Worm (Caenorhabditis elegans): ENCODE data around the gene pacl-1.

Gene pacl-1

DNA sequence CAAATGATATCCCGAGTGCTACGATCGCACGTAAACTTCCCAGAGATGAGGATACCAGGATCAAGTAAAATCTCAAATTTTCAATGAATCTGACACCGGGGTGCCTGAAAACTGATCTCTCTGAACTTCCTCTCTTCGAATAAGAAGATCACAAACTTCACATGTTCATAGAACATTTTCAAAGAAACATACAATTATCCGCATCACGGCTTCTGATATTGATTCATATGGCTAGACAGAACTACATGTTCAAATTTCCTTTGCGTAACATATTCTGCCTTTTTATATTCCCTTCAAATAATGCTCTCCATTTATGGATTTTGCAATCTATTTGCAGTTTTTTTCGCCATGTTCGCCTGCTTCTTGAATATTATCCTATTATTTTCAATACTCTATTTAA lies 21.8 kb upstream of the pacl-1 start, which contains the start of gene srbc-83:
srbc-83 (plus strand) TSS at position 301 of the 400 bp plus-strand sequence.
- TF ChIP-seq mbf-1 (tag; optimal IDR thresholded peaks at IDR 0.05): no peak
- TF ChIP-seq ztf-11 (tag; optimal IDR thresholded peaks at IDR 0.05): no peak
- no peak for TF ChIP-seq ztf-1 (GFP tag; conservative IDR thresholded peaks at IDR 0.05)
- TF ChIP-seq nhr-21 (tag; optimal IDR thresholded peaks at IDR 0.05): no peak
- no peak for TF ChIP-seq mab-5 (tag; optimal IDR thresholded peaks at IDR 0.05)
- no peak for TF ChIP-seq unc-39 (tag; optimal IDR thresholded peaks at IDR 0.05)
- no peak for TF ChIP-seq ceh-82 (tag; optimal IDR thresholded peaks at IDR 0.05)
- no peak for TF ChIP-seq elt-1 (tag; optimal IDR thresholded peaks at IDR 0.05)
- no peak for TF ChIP-seq Y55F3AM.14 (GFP tag; optimal IDR thresholded peaks at IDR 0.05)
- TF ChIP-seq egl-27 (tag; optimal IDR thresholded peaks at IDR 0.05): no peak

DNA sequence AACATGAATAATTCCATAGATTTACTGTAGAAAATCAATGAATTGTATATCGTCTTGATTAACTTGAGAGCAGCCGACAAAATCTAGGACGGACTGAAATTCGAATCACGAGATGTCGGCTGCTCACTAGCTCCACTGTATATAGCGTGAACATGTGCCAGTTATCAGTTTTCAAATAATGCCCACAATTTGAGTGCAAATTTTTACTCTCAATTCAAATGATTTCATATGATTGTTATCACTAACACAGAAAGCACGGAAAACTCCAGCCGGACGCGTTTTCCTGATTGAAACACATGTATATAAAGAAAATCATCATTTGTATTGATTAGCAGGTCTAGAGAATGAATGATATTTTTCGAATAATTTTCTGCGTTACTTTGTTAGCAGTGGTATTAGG lies 17.2 kb upstream of the pacl-1 start, which contains the start of gene oac-5:
oac-5 (plus strand) TSS at position 301 of the 400 bp plus-strand sequence.
- TF ChIP-seq blmp-1 (tag; optimal IDR thresholded peaks at IDR 0.05; ENCODE audit: insufficient read depth) (no peak), ztf-1 (GFP tag; conservative IDR thresholded peaks at IDR 0.05) (no peak)

DNA sequence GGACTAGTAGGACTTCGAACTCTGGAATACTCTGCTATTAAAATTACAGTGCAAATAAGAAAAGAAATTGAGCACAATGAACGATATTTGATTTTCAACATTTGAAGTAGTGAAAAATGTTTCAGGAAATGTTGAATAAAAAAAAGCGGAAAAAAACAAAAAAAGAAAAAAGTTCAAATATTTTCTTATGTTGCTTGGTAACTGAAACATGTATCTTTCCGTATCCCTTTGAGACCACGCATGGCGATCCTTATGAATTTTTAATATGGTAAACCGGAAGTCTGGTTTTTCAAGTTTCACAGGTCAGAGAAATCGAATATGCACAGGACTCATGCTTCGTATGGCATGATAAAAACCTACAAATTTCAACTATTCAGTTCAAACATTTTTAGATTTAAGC lies 12.4 kb upstream of the pacl-1 start, which contains the start of gene F28G4.3:
F28G4.3 (minus strand) TSS at position 101 of the 400 bp plus-strand sequence.
- TF ChIP-seq ceh-16 (tag; optimal IDR thresholded peaks at IDR 0.05) (no peak), R02D3.7 (tag; optimal IDR thresholded peaks at IDR 0.05) (no peak), ZK546.5 (tag; optimal IDR thresholded peaks at IDR 0.05) (no peak), sem-4 (tag; optimal IDR thresholded peaks at IDR 0.05) (no peak), zag-1 (tag; optimal IDR thresholded peaks at IDR 0.05) (no peak), unc-55 (GFP tag; optimal IDR thresholded peaks at IDR 0.05) (no peak)

DNA sequence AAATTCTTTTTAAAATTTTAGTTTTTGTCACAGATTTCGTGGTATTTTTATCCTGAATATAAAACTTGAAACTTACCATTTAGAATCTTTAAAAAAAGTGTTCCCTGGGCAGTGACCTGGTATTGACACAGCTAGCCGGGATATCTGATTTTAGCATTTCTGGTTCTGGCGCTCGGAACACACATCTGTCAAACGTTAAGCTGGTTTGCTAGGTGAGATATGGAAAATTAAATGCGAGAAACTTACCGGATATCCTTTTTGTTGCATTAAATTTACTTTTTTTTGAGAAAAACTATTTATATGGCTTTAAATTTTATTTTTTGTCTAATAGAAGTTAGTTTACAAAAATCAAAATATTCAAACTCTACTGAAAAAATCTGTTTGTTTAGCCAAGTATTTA lies 10.5 kb upstream of the pacl-1 start, which contains the start of gene F28G4.4:
F28G4.4 (minus strand) TSS at position 101 of the 400 bp plus-strand sequence.
- TF ChIP-seq elt-1 (tag; optimal IDR thresholded peaks at IDR 0.05) (no peak), ceh-16 (tag; optimal IDR thresholded peaks at IDR 0.05) (no peak), unc-39 (tag; optimal IDR thresholded peaks at IDR 0.05) (no peak), nhr-23 (tag; optimal IDR thresholded peaks at IDR 0.05) (no peak), mab-5 (tag; optimal IDR thresholded peaks at IDR 0.05) (no peak)

DNA sequence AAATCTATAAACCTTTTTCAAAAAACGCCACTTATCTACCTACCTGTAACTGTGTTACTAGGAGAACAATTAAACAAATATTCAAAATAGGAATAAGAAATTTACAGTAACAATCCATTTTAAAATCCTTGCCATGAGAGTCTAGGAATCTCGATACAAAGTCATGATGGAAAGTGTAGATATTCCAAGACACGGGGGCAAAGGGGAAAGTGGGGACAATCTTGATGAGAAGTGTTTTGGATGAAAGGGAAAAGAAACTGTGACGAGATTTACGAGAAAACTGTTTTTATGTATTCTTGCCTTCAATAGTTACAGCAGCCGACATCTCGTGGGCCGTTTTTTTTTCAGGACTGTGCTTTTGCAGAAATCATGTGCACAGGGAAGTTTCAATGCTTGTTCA lies 6.9 kb upstream of the pacl-1 start, which contains the start of gene F28G4.2:
F28G4.2 (minus strand) TSS at position 175 of the 400 bp plus-strand sequence.
- TF ChIP-seq blmp-1 (tag; optimal IDR thresholded peaks at IDR 0.05; ENCODE audit: insufficient read depth): peak; percentile 40
- no peak for TF ChIP-seq lin-11 (tag; optimal IDR thresholded peaks at IDR 0.05)

DNA sequence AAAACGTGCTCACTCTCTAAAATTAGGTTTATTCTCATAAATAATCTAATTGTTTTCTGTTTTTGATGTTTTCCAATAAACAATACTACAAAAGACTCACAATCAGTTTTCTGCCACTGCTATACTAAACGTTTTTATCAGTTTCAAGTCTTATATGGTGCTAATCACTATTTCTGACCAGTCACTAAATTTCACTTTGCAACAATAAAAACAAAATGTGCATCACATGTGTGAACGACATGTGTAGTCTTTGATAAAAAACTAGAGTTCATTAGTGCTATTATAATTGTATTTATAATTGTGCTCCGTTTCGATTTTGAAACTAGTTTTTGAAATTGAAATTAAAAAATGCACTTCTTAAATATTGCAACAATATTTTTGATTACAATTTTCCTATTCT lies 2.7 kb upstream of the pacl-1 start, which contains the start of gene cyp-37B1:
cyp-37B1 (plus strand) TSS at position 199 of the 400 bp plus-strand sequence.
- TF ChIP-seq nhr-129 (tag; optimal IDR thresholded peaks at IDR 0.05) (no peak), nhr-77 (tag; optimal IDR thresholded peaks at IDR 0.05) (no peak), egl-27 (tag; optimal IDR thresholded peaks at IDR 0.05) (no peak), nhr-21 (tag; optimal IDR thresholded peaks at IDR 0.05) (no peak), sma-9 (GFP tag; optimal IDR thresholded peaks at IDR 0.05) (peak; percentile 76), sma-9 (tag; optimal IDR thresholded peaks at IDR 0.05) (no peak), nhr-25 (tag; optimal IDR thresholded peaks at IDR 0.05) (no peak), nhr-12 (tag; optimal IDR thresholded peaks at IDR 0.05) (no peak), gmeb-1 (tag; optimal IDR thresholded peaks at IDR 0.05) (peak; percentile 45), elt-1 (tag; optimal IDR thresholded peaks at IDR 0.05) (no peak), ceh-16 (tag; optimal IDR thresholded peaks at IDR 0.05) (no peak), nhr-23 (tag; optimal IDR thresholded peaks at IDR 0.05) (no peak), fos-1 (tag; optimal IDR thresholded peaks at IDR 0.05) (peak; percentile 64), ztf-1 (GFP tag; conservative IDR thresholded peaks at IDR 0.05) (no peak), crh-2 (tag; optimal IDR thresholded peaks at IDR 0.05) (peak; percentile 10), ZK546.5 (tag; optimal IDR thresholded peaks at IDR 0.05) (no peak), lin-39 (tag; optimal IDR thresholded peaks at IDR 0.05) (no peak), elt-3 (tag; optimal IDR thresholded peaks at IDR 0.05) (no peak)

DNA sequence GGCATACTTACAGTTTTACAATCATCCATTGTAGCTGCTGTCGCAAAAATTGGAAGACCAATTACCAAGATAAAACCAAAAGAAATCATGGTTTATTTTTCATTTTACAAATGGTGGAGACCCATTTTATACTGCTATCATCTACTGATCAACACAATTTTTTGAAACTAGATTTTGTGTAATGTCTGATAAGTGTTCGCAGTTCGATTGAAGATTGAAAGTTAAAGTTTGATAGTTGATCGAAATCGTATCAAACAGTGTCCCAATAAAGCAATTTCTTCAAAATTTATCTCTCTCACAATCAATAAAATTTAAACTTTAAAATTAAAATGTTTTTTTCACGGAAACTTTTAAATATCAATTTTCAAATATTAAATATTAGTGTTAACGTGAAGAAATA lies 4.1 kb downstream of the pacl-1 start, which contains the start of gene T13F3.6:
T13F3.6 (minus strand) TSS at position 101 of the 400 bp plus-strand sequence.
- TF ChIP-seq ceh-16 (tag; optimal IDR thresholded peaks at IDR 0.05) (no peak), skn-1 (tag; optimal IDR thresholded peaks at IDR 0.05) (no peak), nhr-12 (tag; optimal IDR thresholded peaks at IDR 0.05) (no peak), nhr-25 (tag; optimal IDR thresholded peaks at IDR 0.05) (no peak)
